Fruit fly (Drosophila melanogaster) whole organism, wandering third instar larva: ENCODE measurements around the gene CG11398.
A peak's percentile ranks its signal among the peaks of the same experiment; 100 is the strongest.

Source experiments
- Hnf4 ChIP-seq: fragments of 200-800 bp; sonication (Bioruptor generic); optimal IDR thresholded peaks from 2 replicates; lab custom pipeline; 2016; ENCODE audit warnings: missing biosample characterization, mild to moderate bottlenecking, missing genetic modification characterization
- fru ChIP-seq: fragments of 200-800 bp; sonication (Bioruptor generic); optimal IDR thresholded peaks from 3 replicates; lab custom pipeline; 2016; ENCODE audit warnings: missing biosample characterization, mild to moderate bottlenecking, missing genetic modification characterization

Gene CG11398

dm6 chrX:1170117-1170878 lies 44.7 kb downstream of the CG11398 start, which contains the start of gene CG11378:
Gene CG11378 (plus strand): TSS chrX:1170828.
- peak; percentile 4 for TF ChIP-seq fru (GFP tag; lab: Kevin White, UChicago)
- no peak for TF ChIP-seq Hnf4 (GFP tag; lab: Kevin White, UChicago)
